Fruit fly (Drosophila melanogaster): ENCODE measurements around the gene CG7601.

Gene CG7601

DNA sequence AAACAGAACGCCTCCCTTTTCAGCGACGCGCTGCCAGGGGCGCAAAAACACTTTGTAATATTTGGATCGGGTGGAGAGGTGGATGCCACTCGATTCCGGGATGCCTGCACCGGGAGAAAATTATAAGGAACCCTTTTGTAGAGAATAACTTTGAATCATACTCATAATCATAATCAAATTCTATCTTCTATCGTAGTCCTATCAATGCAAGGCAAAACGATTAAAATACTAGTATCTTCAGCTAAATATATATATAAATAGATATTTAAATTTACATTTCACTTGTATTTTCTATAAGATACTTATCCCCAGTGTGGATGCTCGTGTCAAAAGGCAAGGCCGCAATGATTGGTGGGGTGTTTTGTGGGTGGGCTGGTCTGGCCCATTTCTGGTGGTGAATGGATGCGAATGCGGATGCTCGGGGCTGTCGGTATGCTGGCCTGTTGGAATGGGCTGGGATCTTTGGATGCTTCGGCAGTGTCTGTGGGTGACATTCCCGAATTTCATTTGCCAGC is 30.7 kb downstream of the CG7601 start:
- TF ChIP-seq foxo (GFP tag; optimal IDR thresholded peaks at IDR 0.05), result peak in 1 of 2 experiments; percentile 6
- no peak for TF ChIP-seq Hnf4 (GFP tag; optimal IDR thresholded peaks at IDR 0.05)

dm6 chr3R:29704557-29704956 is 32.0 kb downstream of the CG7601 start:
- peak; percentile 34 for TF ChIP-seq ey (GFP tag; optimal IDR thresholded peaks at IDR 0.05)
- TF ChIP-seq dsf (GFP tag; optimal IDR thresholded peaks at IDR 0.05; ENCODE audit: borderline replicate concordance), result no peak
- TF ChIP-seq h (GFP tag; optimal IDR thresholded peaks at IDR 0.05), result peak; percentile 61
- no peak for TF ChIP-seq Abd-B (GFP tag; optimal IDR thresholded peaks at IDR 0.05)
- peak in 1 of 2 experiments; percentile 50 for TF ChIP-seq foxo (GFP tag; optimal IDR thresholded peaks at IDR 0.05)
- peak; percentile 30 for TF ChIP-seq br (GFP tag; optimal IDR thresholded peaks at IDR 0.05)
- peak; percentile 47 for TF ChIP-seq fru (GFP tag; optimal IDR thresholded peaks at IDR 0.05)
- no peak for TF ChIP-seq CG9705 (GFP tag; optimal IDR thresholded peaks at IDR 0.05)
- peak; percentile 45 for TF ChIP-seq HLH106 (tag; optimal IDR thresholded peaks at IDR 0.05)

DNA sequence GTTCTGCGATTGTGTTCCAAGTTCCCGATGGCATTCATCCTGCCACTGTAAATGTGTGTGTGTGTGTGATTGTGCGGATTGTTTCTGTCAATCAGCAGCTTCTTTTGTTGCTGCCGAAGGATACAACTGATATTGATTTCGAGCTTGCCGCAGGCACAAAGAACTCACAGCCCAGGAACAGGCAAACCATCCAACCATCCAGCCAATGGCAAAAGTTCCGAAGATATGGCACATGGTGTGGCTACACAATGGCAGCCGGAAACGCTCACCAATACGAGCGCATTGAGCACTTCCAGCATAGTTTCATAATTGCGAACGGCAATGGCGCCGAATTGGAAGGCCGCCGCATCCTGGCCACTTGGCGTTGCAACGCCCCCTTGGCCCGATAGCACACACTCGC is 34.8 kb downstream of the CG7601 start:
- TF ChIP-seq Myc (optimal IDR thresholded peaks at IDR 0.05), result no peak
- TF ChIP-seq Hnf4 (GFP tag; optimal IDR thresholded peaks at IDR 0.05), result no peak
- TF ChIP-seq Dif (GFP tag; optimal IDR thresholded peaks at IDR 0.05; ENCODE audit: partially characterized antibody), result no peak
- TF ChIP-seq Mio (GFP tag; optimal IDR thresholded peaks at IDR 0.05), result no peak
- TF ChIP-seq dmrt93B (GFP tag; optimal IDR thresholded peaks at IDR 0.05), result no peak
- no peak for TF ChIP-seq Vsx2 (GFP tag; optimal IDR thresholded peaks at IDR 0.05; ENCODE audit: partially characterized antibody)
- TF ChIP-seq Jra (GFP tag; optimal IDR thresholded peaks at IDR 0.05), result no peak
- TF ChIP-seq HLH106 (tag; optimal IDR thresholded peaks at IDR 0.05), result no peak
- no peak for TF ChIP-seq ey (GFP tag; optimal IDR thresholded peaks at IDR 0.05)
- no peak for TF ChIP-seq h (GFP tag; optimal IDR thresholded peaks at IDR 0.05)
- no peak for TF ChIP-seq fru (GFP tag; optimal IDR thresholded peaks at IDR 0.05)
- TF ChIP-seq br (GFP tag; optimal IDR thresholded peaks at IDR 0.05), result no peak

DNA sequence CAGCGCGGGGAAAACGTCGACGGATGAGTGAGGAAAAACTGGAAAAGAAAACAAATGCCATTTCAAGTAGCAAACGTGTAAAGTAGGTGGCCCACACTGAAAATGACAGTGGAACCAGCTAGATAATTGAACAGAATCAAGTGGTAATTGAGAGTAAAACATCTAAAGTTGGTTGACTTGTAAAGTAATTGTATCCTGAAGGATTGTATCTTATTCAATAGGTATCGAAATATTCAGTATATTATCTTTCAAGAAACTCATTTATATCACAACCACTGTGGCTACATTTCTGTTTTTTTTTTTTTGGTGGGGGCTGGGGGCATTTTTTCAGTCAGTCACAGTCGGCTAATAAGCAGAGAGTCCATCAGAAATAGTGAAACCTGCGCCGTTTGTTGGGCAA is 37.3 kb downstream of the CG7601 start:
- TF ChIP-seq dl (GFP tag; optimal IDR thresholded peaks at IDR 0.05; ENCODE audit: insufficient read depth in 1 of 2, partially characterized antibody in 2 of 2) (no peak), Dfd (GFP tag; optimal IDR thresholded peaks at IDR 0.05) (no peak), tai (GFP tag; optimal IDR thresholded peaks at IDR 0.05) (no peak), ey (GFP tag; optimal IDR thresholded peaks at IDR 0.05) (no peak), OdsH (GFP tag; optimal IDR thresholded peaks at IDR 0.05) (no peak), Mio (GFP tag; optimal IDR thresholded peaks at IDR 0.05) (no peak), woc (GFP tag; optimal IDR thresholded peaks at IDR 0.05) (no peak), Hr78 (GFP tag; optimal IDR thresholded peaks at IDR 0.05) (no peak), Myc (optimal IDR thresholded peaks at IDR 0.05) (no peak)

DNA sequence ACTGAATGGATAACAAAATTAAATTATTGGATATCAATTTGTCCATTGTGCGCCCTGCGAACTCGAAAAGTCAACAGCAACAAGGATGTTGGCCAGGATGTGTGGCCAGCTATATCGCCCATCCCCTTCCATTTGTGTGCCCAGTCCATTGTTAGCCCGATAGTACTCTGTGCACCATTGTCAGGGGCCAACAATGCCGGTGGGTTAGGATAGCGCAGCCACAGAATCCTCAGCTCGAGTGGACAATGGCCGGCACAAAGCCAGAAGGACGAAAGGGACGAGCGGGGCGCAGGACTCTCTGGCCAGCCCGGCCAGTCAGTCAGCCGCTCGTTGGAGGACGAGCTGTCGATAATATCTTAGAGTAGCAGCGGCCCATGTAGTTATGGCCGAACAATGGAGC is 38.7 kb downstream of the CG7601 start:
- TF ChIP-seq pan (optimal IDR thresholded peaks at IDR 0.05), result no peak
- no peak for TF ChIP-seq Myc (optimal IDR thresholded peaks at IDR 0.05)
- TF ChIP-seq sv (GFP tag; optimal IDR thresholded peaks at IDR 0.05), result no peak
- no peak for TF ChIP-seq rgr (GFP tag; optimal IDR thresholded peaks at IDR 0.05)
- TF ChIP-seq ey (GFP tag; optimal IDR thresholded peaks at IDR 0.05), result no peak

DNA sequence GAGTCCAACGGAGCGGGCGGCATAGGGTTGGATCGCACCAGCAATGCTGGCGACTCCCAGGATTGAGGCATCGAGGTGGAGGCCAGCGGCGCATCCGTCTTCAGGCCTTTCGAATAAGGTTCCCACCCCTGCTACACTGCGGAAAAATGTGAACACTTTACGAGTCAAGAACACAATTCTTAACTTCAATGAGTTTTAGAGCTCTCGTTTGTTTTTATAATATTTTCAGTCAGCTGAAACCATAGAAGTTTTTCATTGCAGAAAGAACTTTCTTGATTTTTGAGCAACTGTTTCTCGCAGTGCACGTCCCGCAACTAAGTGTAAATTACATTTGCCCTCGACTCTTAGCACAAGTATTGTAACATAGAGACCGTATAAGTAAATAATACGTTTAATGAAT is 40.2 kb downstream of the CG7601 start:
- TF ChIP-seq N (GFP tag; optimal IDR thresholded peaks at IDR 0.05) (no peak), Hr78 (GFP tag; optimal IDR thresholded peaks at IDR 0.05) (no peak), jim (GFP tag; optimal IDR thresholded peaks at IDR 0.05) (no peak), Myc (optimal IDR thresholded peaks at IDR 0.05) (no peak), CrebA (GFP tag; optimal IDR thresholded peaks at IDR 0.05; ENCODE audit: borderline replicate concordance) (no peak), Dif (GFP tag; optimal IDR thresholded peaks at IDR 0.05; ENCODE audit: partially characterized antibody) (no peak), OdsH (GFP tag; optimal IDR thresholded peaks at IDR 0.05) (no peak), Vsx2 (GFP tag; optimal IDR thresholded peaks at IDR 0.05; ENCODE audit: partially characterized antibody) (no peak), Jra (GFP tag; optimal IDR thresholded peaks at IDR 0.05) (no peak)

DNA sequence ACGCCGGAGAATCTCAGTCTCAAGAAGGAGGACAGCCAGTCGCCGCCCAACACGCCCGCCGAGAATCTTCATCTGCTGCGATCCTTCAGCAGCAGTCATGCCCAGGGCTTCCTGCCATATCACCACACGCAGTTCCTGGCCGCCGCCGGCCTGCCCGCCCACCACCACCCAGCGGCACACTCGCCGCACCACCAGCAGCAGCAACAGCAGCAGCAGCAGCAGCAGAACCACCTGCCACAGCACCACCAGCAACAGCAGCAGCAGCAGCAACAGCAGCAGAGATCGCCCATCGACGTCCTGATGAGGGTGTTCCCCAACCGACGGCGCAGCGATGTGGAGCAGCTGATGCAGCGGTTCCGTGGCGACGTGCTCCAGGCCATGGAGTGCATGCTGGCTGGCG is 40.8 kb downstream of the CG7601 start:
- TF ChIP-seq Dfd (GFP tag; optimal IDR thresholded peaks at IDR 0.05) (peak; percentile 94), Mio (GFP tag; optimal IDR thresholded peaks at IDR 0.05) (no peak)

Data from whole organism, wandering third instar larva.